Worm (Caenorhabditis elegans) whole organism, mixed stage, embryonic: ENCODE data around the gene C04C11.1.

Experiments used
- ces-1 ChIP-seq: fragments of 150-350 bp; optimal IDR thresholded peaks from 2 replicates; lab custom pipeline; 2014; ENCODE audit warnings: missing biosample characterization, missing genetic modification reagents, missing genetic modification characterization
- drap-1 ChIP-seq: fragments of 200-800 bp; sonication (Bioruptor generic); optimal IDR thresholded peaks from 3 replicates; lab custom pipeline; 2018; ENCODE audit warnings: mild to moderate bottlenecking, missing genetic modification characterization, missing compliant biosample characterization
- elt-3 ChIP-seq: fragments of 150-350 bp; optimal IDR thresholded peaks from 2 replicates; lab custom pipeline; 2014; ENCODE audit warnings: missing biosample characterization, missing genetic modification characterization
- ham-2 ChIP-seq: fragments of 200-800 bp; sonication (Bioruptor generic); optimal IDR thresholded peaks from 2 replicates; lab custom pipeline; 2018; ENCODE audit warnings: mild to moderate bottlenecking, missing genetic modification characterization, missing compliant biosample characterization
- lin-13 ChIP-seq: fragments of 150-350 bp; optimal IDR thresholded peaks from 2 replicates; lab custom pipeline; 2014; ENCODE audit warnings: missing biosample characterization, missing genetic modification characterization
- nhr-12 ChIP-seq: fragments of 150-350 bp; optimal IDR thresholded peaks from 2 replicates; lab custom pipeline; 2014; ENCODE audit warnings: missing biosample characterization, missing genetic modification characterization
- sem-2 ChIP-seq: fragments of 200-800 bp; sonication (Bioruptor generic); optimal IDR thresholded peaks from 2 replicates; lab custom pipeline; 2018; ENCODE audit warnings: mild to moderate bottlenecking, missing genetic modification characterization, missing compliant biosample characterization
- snpc-4 ChIP-seq: fragments of 150-350 bp; optimal IDR thresholded peaks from 2 replicates; lab custom pipeline; 2014; ENCODE audit warnings: missing biosample characterization, missing genetic modification characterization
- sptf-1 ChIP-seq: sonication (generic microtip); optimal IDR thresholded peaks from 2 replicates; lab custom pipeline; 2017; ENCODE audit warnings: mild to moderate bottlenecking, missing genetic modification characterization, moderate library complexity, missing compliant biosample characterization
- tbx-8 ChIP-seq: fragments of 200-800 bp; sonication (Bioruptor generic); optimal IDR thresholded peaks from 2 replicates; lab custom pipeline; 2018; ENCODE audit warnings: mild to moderate bottlenecking, missing genetic modification characterization, moderate library complexity, missing compliant biosample characterization
- unc-39 ChIP-seq: fragments of 150-350 bp; optimal IDR thresholded peaks from 2 replicates; lab custom pipeline; 2014; ENCODE audit warnings: missing biosample characterization, missing genetic modification characterization
- unc-62 ChIP-seq: fragments of 150-350 bp; optimal IDR thresholded peaks from 2 replicates; lab custom pipeline; 2014; ENCODE audit warnings: missing biosample characterization, missing genetic modification reagents, missing genetic modification characterization
- zip-8 ChIP-seq: fragments of 150-350 bp; optimal IDR thresholded peaks from 2 replicates; lab custom pipeline; 2014; ENCODE audit warnings: missing biosample characterization, missing genetic modification characterization
- ztf-11 ChIP-seq: fragments of 150-350 bp; optimal IDR thresholded peaks from 2 replicates; lab custom pipeline; 2014; ENCODE audit warnings: missing biosample characterization, missing genetic modification characterization

- TF ChIP-seq snpc-4 (tag; lab: Kevin White, UChicago) = no peak
- no peak for TF ChIP-seq zip-8 (tag; lab: Kevin White, UChicago)
- no peak for TF ChIP-seq nhr-12 (tag; lab: Kevin White, UChicago)
- TF ChIP-seq ces-1 (GFP tag; lab: Kevin White, UChicago) = no peak
- TF ChIP-seq ham-2 (GFP tag; lab: Kevin White, UChicago) = no peak
- TF ChIP-seq unc-62 (GFP tag; lab: Kevin White, UChicago) = no peak
- TF ChIP-seq elt-3 (tag; lab: Kevin White, UChicago) = no peak
- no peak for TF ChIP-seq lin-13 (tag; lab: Kevin White, UChicago)
- TF ChIP-seq sem-2 (GFP tag; lab: Kevin White, UChicago) = no peak
- no peak for TF ChIP-seq unc-39 (tag; lab: Kevin White, UChicago)
- no peak for TF ChIP-seq ztf-11 (tag; lab: Kevin White, UChicago)
- TF ChIP-seq drap-1 (GFP tag; lab: Kevin White, UChicago) = no peak
- no peak for TF ChIP-seq sptf-1
- no peak for TF ChIP-seq tbx-8 (GFP tag; lab: Kevin White, UChicago)
Measured at ce11 chrX:13986307-13986706, 34.1 kb upstream of the C04C11.1 start, which contains the start of gene irld-24.
